Worm (Caenorhabditis elegans) whole organism, L3 larva: ENCODE measurements around the gene gpx-6.

Experiments
- R02D3.7 ChIP-seq: fragments of 150-350 bp; optimal IDR thresholded peaks from 2 replicates; lab custom pipeline; 2014; ENCODE audit warnings: missing biosample characterization, missing genetic modification characterization
- ZK546.5 ChIP-seq: sonication (generic microtip); optimal IDR thresholded peaks from 2 replicates; lab custom pipeline; 2017; ENCODE audit warnings: missing biosample characterization, missing genetic modification characterization
- aly-2 ChIP-seq: fragments of 150-350 bp; optimal IDR thresholded peaks from 2 replicates; lab custom pipeline; 2014; ENCODE audit warnings: missing biosample characterization, missing genetic modification characterization
- ama-1 ChIP-seq: fragments of 150-350 bp; optimal IDR thresholded peaks from 2 replicates; lab custom pipeline; 2018
- ceh-82 ChIP-seq: fragments of 150-350 bp; optimal IDR thresholded peaks from 2 replicates; lab custom pipeline; 2014; ENCODE audit warnings: missing biosample characterization, missing genetic modification characterization
- ceh-9 ChIP-seq: sonication (generic microtip); optimal IDR thresholded peaks from 2 replicates; lab custom pipeline; 2018; ENCODE audit warnings: missing biosample characterization, missing genetic modification characterization
- daf-12 ChIP-seq: fragments of 150-350 bp; optimal IDR thresholded peaks from 2 replicates; lab custom pipeline; 2014; ENCODE audit warnings: missing biosample characterization, missing genetic modification reagents, missing genetic modification characterization
- egl-27 ChIP-seq: sonication (generic microtip); optimal IDR thresholded peaks from 4 replicates; lab custom pipeline; 2017; ENCODE audit warnings: missing biosample characterization, missing genetic modification reagents, missing genetic modification characterization
- egl-5 ChIP-seq: fragments of 150-350 bp; optimal IDR thresholded peaks from 2 replicates; lab custom pipeline; 2017; ENCODE audit warnings: missing biosample characterization, missing genetic modification reagents, missing genetic modification characterization, inconsistent platforms
- elt-1 ChIP-seq: fragments of 150-350 bp; optimal IDR thresholded peaks from 2 replicates; lab custom pipeline; 2014; ENCODE audit warnings: missing biosample characterization, missing genetic modification characterization
- elt-2 ChIP-seq: sonication (generic microtip); optimal IDR thresholded peaks from 2 replicates; lab custom pipeline; 2016; ENCODE audit warnings: missing genetic modification reagents, mild to moderate bottlenecking, missing genetic modification characterization, missing compliant biosample characterization
- elt-3 ChIP-seq, 3 experiments: fragments of 150-350 bp in 1 of 3; sonication (generic microtip) in 2 of 3; optimal IDR thresholded peaks; 2 replicates in 2 of 3; 4 replicates in 1 of 3; lab custom pipeline; 2014 to 2017; ENCODE audit warnings: missing biosample characterization in 3 of 3, missing genetic modification characterization in 3 of 3
- eor-1 ChIP-seq, 2 experiments: fragments of 150-350 bp; optimal IDR thresholded peaks; 2 replicates each; lab custom pipeline; 2014 to 2018; ENCODE audit warnings: missing biosample characterization in 2 of 2, missing genetic modification characterization in 2 of 2
- fkh-2 ChIP-seq: fragments of 150-350 bp; optimal IDR thresholded peaks from 2 replicates; lab custom pipeline; 2014; ENCODE audit warnings: missing biosample characterization, missing genetic modification reagents, missing genetic modification characterization
- fos-1 ChIP-seq: fragments of 150-350 bp; optimal IDR thresholded peaks from 2 replicates; lab custom pipeline; 2014; ENCODE audit warnings: missing biosample characterization, missing genetic modification characterization
- hmg-11 ChIP-seq: sonication (generic microtip); optimal IDR thresholded peaks from 2 replicates; lab custom pipeline; 2016; ENCODE audit warnings: missing genetic modification characterization, missing compliant biosample characterization
- jun-1 ChIP-seq: fragments of 150-350 bp; optimal IDR thresholded peaks from 2 replicates; lab custom pipeline; 2014; ENCODE audit warnings: missing biosample characterization, missing genetic modification reagents, missing genetic modification characterization
- lin-15B ChIP-seq: fragments of 150-350 bp; optimal IDR thresholded peaks from 2 replicates; lab custom pipeline; 2014; ENCODE audit warnings: missing biosample characterization, missing genetic modification characterization
- lin-39 ChIP-seq: fragments of 150-350 bp; optimal IDR thresholded peaks from 2 replicates; lab custom pipeline; 2018; ENCODE audit warnings: missing biosample characterization, missing genetic modification reagents, missing genetic modification characterization
- lsy-12 ChIP-seq: sonication (generic microtip); optimal IDR thresholded peaks from 2 replicates; lab custom pipeline; 2016; ENCODE audit warnings: mild to moderate bottlenecking, missing genetic modification characterization, missing compliant biosample characterization
- mdl-1 ChIP-seq: fragments of 150-350 bp; optimal IDR thresholded peaks from 2 replicates; lab custom pipeline; 2014; ENCODE audit warnings: missing biosample characterization, missing genetic modification characterization
- mml-1 ChIP-seq: fragments of 150-350 bp; sonication (generic microtip); optimal IDR thresholded peaks from 3 replicates; lab custom pipeline; 2014; ENCODE audit warnings: missing biosample characterization, missing genetic modification characterization
- nfya-1 ChIP-seq: sonication (generic microtip); optimal IDR thresholded peaks from 2 replicates; lab custom pipeline; 2017; ENCODE audit warnings: missing genetic modification characterization, mild to moderate bottlenecking, missing compliant biosample characterization, antibody characterized with exemption, moderate library complexity; ENCODE audit not compliant: insufficient read depth
- nhr-11 ChIP-seq: fragments of 150-350 bp; optimal IDR thresholded peaks from 2 replicates; lab custom pipeline; 2014; ENCODE audit warnings: missing biosample characterization, missing genetic modification characterization
- nhr-12 ChIP-seq: fragments of 150-350 bp; optimal IDR thresholded peaks from 2 replicates; lab custom pipeline; 2014; ENCODE audit warnings: missing biosample characterization, missing genetic modification characterization
- nhr-23 ChIP-seq: fragments of 150-350 bp; optimal IDR thresholded peaks from 2 replicates; lab custom pipeline; 2014; ENCODE audit warnings: missing biosample characterization, missing genetic modification reagents, missing genetic modification characterization
- nhr-237 ChIP-seq: fragments of 150-350 bp; optimal IDR thresholded peaks from 2 replicates; lab custom pipeline; 2014; ENCODE audit warnings: missing biosample characterization, missing genetic modification characterization
- nhr-25 ChIP-seq: sonication (generic microtip); optimal IDR thresholded peaks from 2 replicates; lab custom pipeline; 2017; ENCODE audit warnings: missing biosample characterization, missing genetic modification characterization
- nhr-28 ChIP-seq: fragments of 150-350 bp; optimal IDR thresholded peaks from 2 replicates; lab custom pipeline; 2014; ENCODE audit warnings: missing biosample characterization, missing genetic modification characterization
- nhr-43 ChIP-seq: sonication (generic microtip); optimal IDR thresholded peaks from 2 replicates; lab custom pipeline; 2016; ENCODE audit warnings: mild to moderate bottlenecking, missing genetic modification characterization, missing compliant biosample characterization; ENCODE audit not compliant: poor library complexity, severe bottlenecking
- nhr-67 ChIP-seq: fragments of 150-350 bp; optimal IDR thresholded peaks from 2 replicates; lab custom pipeline; 2014; ENCODE audit warnings: missing biosample characterization, missing genetic modification characterization
- nhr-76 ChIP-seq: fragments of 150-350 bp; sonication (generic microtip); optimal IDR thresholded peaks from 5 replicates; lab custom pipeline; 2014; ENCODE audit warnings: missing biosample characterization, missing genetic modification characterization
- nhr-77 ChIP-seq: fragments of 150-350 bp; optimal IDR thresholded peaks from 2 replicates; lab custom pipeline; 2014; ENCODE audit warnings: missing biosample characterization, missing genetic modification characterization
- pha-4 ChIP-seq: fragments of 150-350 bp; optimal IDR thresholded peaks from 2 replicates; lab custom pipeline; 2014; ENCODE audit warnings: missing biosample characterization, missing genetic modification reagents, missing genetic modification characterization
- pqm-1 ChIP-seq: fragments of 150-350 bp; optimal IDR thresholded peaks from 2 replicates; lab custom pipeline; 2017; ENCODE audit warnings: missing biosample characterization, missing genetic modification characterization, inconsistent platforms
- sea-2 ChIP-seq: fragments of 150-350 bp; sonication (generic microtip); optimal IDR thresholded peaks from 4 replicates; lab custom pipeline; 2014; ENCODE audit warnings: missing biosample characterization, missing genetic modification reagents, missing genetic modification characterization
- skn-1 ChIP-seq: fragments of 150-350 bp; optimal IDR thresholded peaks from 2 replicates; lab custom pipeline; 2014; ENCODE audit warnings: missing biosample characterization, missing genetic modification characterization
- snpc-4 ChIP-seq: fragments of 150-350 bp; optimal IDR thresholded peaks from 2 replicates; lab custom pipeline; 2014; ENCODE audit warnings: missing biosample characterization, missing genetic modification characterization
- tbx-2 ChIP-seq: sonication (generic microtip); optimal IDR thresholded peaks from 2 replicates; lab custom pipeline; 2016; ENCODE audit warnings: mild to moderate bottlenecking, missing genetic modification characterization, missing compliant biosample characterization
- unc-39 ChIP-seq: sonication (generic microtip); optimal IDR thresholded peaks from 4 replicates; lab custom pipeline; 2017; ENCODE audit warnings: missing biosample characterization, missing genetic modification characterization
- unc-62 ChIP-seq: fragments of 150-350 bp; sonication (generic microtip); optimal IDR thresholded peaks from 4 replicates; lab custom pipeline; 2014; ENCODE audit warnings: missing biosample characterization, missing genetic modification reagents, missing genetic modification characterization
- zag-1 ChIP-seq: fragments of 150-350 bp; optimal IDR thresholded peaks from 2 replicates; lab custom pipeline; 2014; ENCODE audit warnings: missing biosample characterization, missing genetic modification characterization
- ztf-11 ChIP-seq: fragments of 150-350 bp; optimal IDR thresholded peaks from 2 replicates; lab custom pipeline; 2014; ENCODE audit warnings: missing biosample characterization, missing genetic modification characterization
- ztf-4 ChIP-seq: fragments of 150-350 bp; optimal IDR thresholded peaks from 2 replicates; lab custom pipeline; 2014; ENCODE audit warnings: missing biosample characterization, missing genetic modification characterization

The gpx-6 gene

ce11 chrIV:8223055-8223454, 1.1 kb downstream of the gpx-6 start:
- no peak for TF ChIP-seq egl-5 (tag; lab: Kevin White, UChicago)
- TF ChIP-seq aly-2 (tag; lab: Kevin White, UChicago) = no peak
- TF ChIP-seq pqm-1 (tag; lab: Kevin White, UChicago) = peak; percentile 57
- no peak for TF ChIP-seq ceh-82
- TF ChIP-seq pha-4 (tag; lab: Kevin White, UChicago) = peak; percentile 25
- no peak for TF ChIP-seq nhr-76 (tag; lab: Kevin White, UChicago)
- TF ChIP-seq unc-39 (tag; lab: Kevin White, UChicago) = no peak
- no peak for TF ChIP-seq ztf-11 (tag; lab: Kevin White, UChicago)
- no peak for TF ChIP-seq lsy-12 (tag; lab: Kevin White, UChicago)
- no peak for TF ChIP-seq nfya-1 (tag; lab: Kevin White, UChicago)
- no peak for TF ChIP-seq nhr-28 (tag; lab: Kevin White, UChicago)
- peak; percentile 52 for TF ChIP-seq elt-2 (tag; lab: Kevin White, UChicago)

- TF ChIP-seq pha-4 (tag; lab: Kevin White, UChicago) = peak; percentile 77
- TF ChIP-seq ceh-9 (tag; lab: Kevin White, UChicago) = no peak
- TF ChIP-seq nfya-1 (tag; lab: Kevin White, UChicago) = peak; percentile 29
- TF ChIP-seq pqm-1 (tag; lab: Kevin White, UChicago) = peak; percentile 78
- TF ChIP-seq aly-2 (tag; lab: Kevin White, UChicago) = no peak
- TF ChIP-seq elt-2 (tag; lab: Kevin White, UChicago) = peak; percentile 80
Observed at ce11 chrIV:8225357-8225756, 3.4 kb downstream of the gpx-6 start, which contains the start of gene serp-1.2. Gene serp-1.2, plus strand, starts transcription at chrIV:8225674.

- TF ChIP-seq ama-1 (lab: Kevin White, UChicago) (peak; percentile 2), elt-2 (tag; lab: Kevin White, UChicago) (peak; percentile 11), nhr-237 (tag; lab: Kevin White, UChicago) (no peak)
Observed at ce11 chrIV:8226474-8226873, 4.5 kb downstream of the gpx-6 start.

ce11 chrIV:8229523-8229922, 7.5 kb downstream of the gpx-6 start:
- TF ChIP-seq sea-2 (GFP tag; lab: Kevin White, UChicago) (no peak), lin-39 (tag; lab: Kevin White, UChicago) (no peak), unc-62 (GFP tag; lab: Kevin White, UChicago) (no peak), nhr-11 (no peak), fos-1 (tag; lab: Kevin White, UChicago) (peak; percentile 3), aly-2 (tag; lab: Kevin White, UChicago) (no peak), nhr-12 (no peak), nhr-23 (no peak), ama-1 (lab: Kevin White, UChicago) (no peak), jun-1 (tag; lab: Kevin White, UChicago) (peak; percentile 43), elt-3 (tag; optimal IDR thresholded peaks at IDR 0.05; lab: Kevin White, UChicago) (no peak), nhr-76 (tag; lab: Kevin White, UChicago) (no peak), hmg-11 (tag; lab: Kevin White, UChicago) (peak; percentile 59), lin-15B (tag; lab: Kevin White, UChicago) (no peak), ZK546.5 (tag; lab: Kevin White, UChicago) (no peak), nhr-25 (tag; lab: Kevin White, UChicago) (no peak), tbx-2 (tag; lab: Kevin White, UChicago) (no peak), egl-5 (tag; lab: Kevin White, UChicago) (no peak), mdl-1 (tag; lab: Kevin White, UChicago) (peak; percentile 1), nhr-67 (tag; lab: Kevin White, UChicago) (no peak), zag-1 (tag; lab: Kevin White, UChicago) (no peak), daf-12 (tag; lab: Kevin White, UChicago) (no peak), nhr-77 (tag; lab: Kevin White, UChicago) (no peak), skn-1 (tag; lab: Kevin White, UChicago) (no peak), elt-2 (tag; lab: Kevin White, UChicago) (peak; percentile 89), ztf-4 (tag; lab: Kevin White, UChicago) (no peak), lsy-12 (tag; lab: Kevin White, UChicago) (peak; percentile 43), pqm-1 (tag; lab: Kevin White, UChicago) (peak; percentile 87), eor-1 (tag; optimal IDR thresholded peaks at IDR 0.05; lab: Kevin White, UChicago) (no peak), fkh-2 (no peak), ceh-9 (tag; lab: Kevin White, UChicago) (no peak), ztf-11 (tag; lab: Kevin White, UChicago) (no peak), mml-1 (tag; lab: Kevin White, UChicago) (no peak), nfya-1 (tag; lab: Kevin White, UChicago) (peak; percentile 23), snpc-4 (tag; lab: Kevin White, UChicago) (peak; percentile 6), nhr-28 (tag; lab: Kevin White, UChicago) (no peak), R02D3.7 (tag; lab: Kevin White, UChicago) (no peak), ceh-82 (no peak), pha-4 (tag; lab: Kevin White, UChicago) (peak; percentile 90), egl-27 (tag; lab: Kevin White, UChicago) (no peak), elt-1 (tag; lab: Kevin White, UChicago) (no peak), nhr-43 (peak; percentile 26), nhr-237 (tag; lab: Kevin White, UChicago) (no peak)
